Worm (Caenorhabditis elegans) whole organism, L1 larva: ENCODE results near the gene C17C3.11.

ENCODE experiments used
- alr-1 ChIP-seq: fragments of 200-800 bp; sonication (Bioruptor generic); optimal IDR thresholded peaks from 2 replicates; lab custom pipeline; 2018; ENCODE audit warnings: borderline replicate concordance, mild to moderate bottlenecking, missing genetic modification characterization, missing compliant biosample characterization
- blmp-1 ChIP-seq: fragments of 150-350 bp; optimal IDR thresholded peaks from 2 replicates; lab custom pipeline; 2014; ENCODE audit warnings: missing biosample characterization, missing genetic modification characterization
- egl-13 ChIP-seq: sonication (generic microtip); optimal IDR thresholded peaks from 2 replicates; lab custom pipeline; 2016; ENCODE audit warnings: missing genotype, missing genetic modification reagents, missing genetic modification characterization, missing compliant biosample characterization
- fkh-10 ChIP-seq: sonication (generic microtip); optimal IDR thresholded peaks from 2 replicates; lab custom pipeline; 2017; ENCODE audit warnings: missing biosample characterization, missing genetic modification reagents, missing genetic modification characterization
- hlh-4 ChIP-seq: sonication (generic microtip); optimal IDR thresholded peaks from 2 replicates; lab custom pipeline; 2016; ENCODE audit warnings: mild to moderate bottlenecking, missing genetic modification characterization, missing compliant biosample characterization
- lin-35 ChIP-seq, 2 experiments: fragments of 150-350 bp; optimal IDR thresholded peaks; 2 replicates each; lab custom pipeline; 2014; ENCODE audit warnings: missing biosample characterization in 2 of 2, missing genetic modification characterization in 2 of 2, missing genetic modification reagents in 2 of 2
- nhr-237 ChIP-seq: fragments of 150-350 bp; optimal IDR thresholded peaks from 2 replicates; lab custom pipeline; 2014; ENCODE audit warnings: missing biosample characterization, missing genetic modification characterization
- nhr-84 ChIP-seq: sonication (generic microtip); optimal IDR thresholded peaks from 2 replicates; lab custom pipeline; 2017; ENCODE audit warnings: missing biosample characterization, missing genetic modification characterization
- pqm-1 ChIP-seq: sonication (generic microtip); optimal IDR thresholded peaks from 3 replicates; lab custom pipeline; 2017; ENCODE audit warnings: missing biosample characterization, missing genetic modification characterization
- rnt-1 ChIP-seq: sonication (generic microtip); optimal IDR thresholded peaks from 2 replicates; lab custom pipeline; 2016; ENCODE audit warnings: mild to moderate bottlenecking, missing genetic modification characterization, moderate library complexity, missing compliant biosample characterization
- sox-4 ChIP-seq: sonication (generic microtip); optimal IDR thresholded peaks from 2 replicates; lab custom pipeline; 2016; ENCODE audit warnings: missing genetic modification characterization, missing compliant biosample characterization
- sup-37 ChIP-seq: fragments of 200-800 bp; sonication (Bioruptor generic); optimal IDR thresholded peaks from 2 replicates; lab custom pipeline; 2018; ENCODE audit warnings: mild to moderate bottlenecking, missing genetic modification characterization, missing compliant biosample characterization
- unc-130 ChIP-seq: fragments of 150-350 bp; optimal IDR thresholded peaks from 2 replicates; lab custom pipeline; 2017; ENCODE audit warnings: missing biosample characterization, missing genetic modification characterization, inconsistent platforms
- unc-62 ChIP-seq: fragments of 150-350 bp; optimal IDR thresholded peaks from 2 replicates; lab custom pipeline; 2014; ENCODE audit warnings: missing biosample characterization, missing genetic modification reagents, missing genetic modification characterization

ce11 chrII:5527841-5528240 lies 9.8 kb upstream of the C17C3.11 start, which contains the start of gene ZK177.1:
- no peak for TF ChIP-seq nhr-84
- no peak for TF ChIP-seq lin-35 (GFP tag; optimal IDR thresholded peaks at IDR 0.05; lab: Kevin White, UChicago)
- TF ChIP-seq rnt-1: no peak
- no peak for TF ChIP-seq alr-1 (tag; lab: Kevin White, UChicago)
- no peak for TF ChIP-seq sup-37 (GFP tag; lab: Kevin White, UChicago)
- TF ChIP-seq egl-13 (tag; lab: Kevin White, UChicago): no peak
- TF ChIP-seq pqm-1 (tag; lab: Kevin White, UChicago): no peak
- TF ChIP-seq blmp-1: no peak
- TF ChIP-seq fkh-10: no peak
- no peak for TF ChIP-seq nhr-237
- no peak for TF ChIP-seq unc-130
- TF ChIP-seq hlh-4 (tag; lab: Kevin White, UChicago): no peak
- TF ChIP-seq sox-4 (tag; lab: Kevin White, UChicago): no peak
- TF ChIP-seq unc-62 (GFP tag; lab: Kevin White, UChicago): no peak
